Worm (Caenorhabditis elegans): Measurements from ENCODE around the gene saeg-1.

Gene saeg-1

DNA sequence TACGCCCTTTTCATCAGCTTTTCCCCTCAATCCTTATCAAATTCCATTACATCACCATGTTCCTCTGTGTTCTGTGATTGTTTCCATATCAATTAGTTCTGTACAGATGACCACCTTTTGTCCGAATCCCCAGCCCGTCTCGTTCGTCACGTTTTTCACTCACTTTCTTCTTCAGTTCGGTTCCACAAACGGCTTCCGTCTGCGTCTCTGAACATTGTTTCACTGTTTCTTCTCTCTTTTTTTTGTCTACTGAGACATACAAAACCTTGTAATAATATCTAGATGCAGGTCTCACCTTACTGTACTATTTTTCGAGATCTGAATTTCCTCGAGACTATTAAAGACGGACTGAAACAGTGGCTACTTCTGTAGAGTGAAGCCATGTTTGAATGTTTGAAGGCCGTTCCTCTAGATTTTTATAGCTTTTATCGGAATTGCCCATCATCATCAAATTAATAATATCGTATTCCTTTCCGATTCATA, 20.9 kb upstream of the saeg-1 start, which contains the start of gene F32D8.3:
F32D8.3 (plus strand) TSS at position 433 of the 483 bp plus-strand sequence.
- TF ChIP-seq cog-1 (tag; optimal IDR thresholded peaks at IDR 0.05) (no peak), tab-1 (GFP tag; IDR thresholded peaks at IDR 0.05) (no peak), T22C8.4 (GFP tag; IDR thresholded peaks at IDR 0.05) (no peak), klf-2 (GFP tag; conservative IDR thresholded peaks at IDR 0.05) (no peak), ref-1 (GFP tag; conservative IDR thresholded peaks at IDR 0.05) (no peak), ztf-29 (GFP tag; IDR thresholded peaks at IDR 0.05) (no peak), ztf-23 (GFP tag; IDR thresholded peaks at IDR 0.05) (no peak), med-1 (GFP tag; optimal IDR thresholded peaks at IDR 0.05; ENCODE audit: insufficient read depth) (no peak), flt-1 (GFP tag; IDR thresholded peaks at IDR 0.05) (no peak)

DNA sequence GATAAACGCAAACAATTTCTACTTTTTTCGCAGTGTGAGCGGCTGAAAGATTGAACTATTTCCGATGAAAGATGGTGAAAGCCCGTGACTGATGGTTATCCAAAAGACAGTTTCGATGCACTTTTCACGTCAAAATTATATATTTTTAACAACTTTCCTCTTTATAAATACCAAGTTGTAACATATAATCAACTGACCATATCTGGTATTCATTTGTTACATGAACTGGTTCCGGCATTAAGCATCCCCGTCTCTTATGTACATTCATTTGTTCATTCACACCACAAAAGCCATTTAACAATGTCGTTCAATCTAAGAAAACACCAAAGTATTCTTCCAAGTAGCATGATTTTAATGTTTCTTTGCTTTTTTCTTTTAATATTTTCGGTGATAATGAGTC, 18.0 kb upstream of the saeg-1 start, which contains the start of gene F32D8.2:
F32D8.2 (plus strand) TSS at position 301 of the 400 bp plus-strand sequence.
- no peak for TF ChIP-seq med-1 (GFP tag; optimal IDR thresholded peaks at IDR 0.05; ENCODE audit: insufficient read depth)

DNA sequence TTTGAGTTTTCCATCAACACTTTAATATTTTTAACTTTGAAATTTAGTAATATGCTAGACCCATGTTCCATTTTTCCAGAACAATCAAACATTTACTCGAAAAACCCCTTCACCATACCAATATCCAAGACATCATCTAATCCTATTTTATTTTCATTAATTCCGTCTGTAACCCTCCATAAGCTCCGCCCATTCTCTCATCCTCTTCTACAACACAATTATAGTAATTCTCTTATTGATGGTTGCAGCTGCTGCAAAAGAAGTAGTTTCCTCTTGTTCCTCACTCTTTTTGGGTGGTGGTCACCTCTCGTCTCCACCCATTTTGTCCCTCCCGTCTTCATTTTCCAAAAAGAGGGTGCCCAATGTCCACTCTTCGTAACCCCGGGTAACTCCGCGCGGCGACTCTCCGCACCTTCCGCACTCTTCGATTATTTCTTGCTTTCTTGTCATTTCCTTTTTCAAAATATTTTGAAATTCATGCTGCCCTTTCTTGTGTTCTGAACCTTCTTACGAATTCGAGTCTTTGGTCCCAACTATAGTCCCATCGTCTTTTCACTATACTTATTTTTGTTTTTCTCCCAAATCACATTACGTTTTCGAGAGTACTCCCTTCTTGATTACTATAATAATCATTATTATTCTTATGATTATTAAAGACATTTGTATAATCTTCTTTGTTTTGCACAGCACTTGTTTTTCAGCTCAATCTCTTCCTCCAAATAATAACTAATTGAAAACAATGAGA, 14.8 kb upstream of the saeg-1 start, which contains the start of gene F32D8.1:
F32D8.1 (plus strand) TSS at position 695 of the 745 bp plus-strand sequence.
- TF ChIP-seq flt-1 (GFP tag; IDR thresholded peaks at IDR 0.05), result no peak
- TF ChIP-seq med-1 (GFP tag; optimal IDR thresholded peaks at IDR 0.05; ENCODE audit: insufficient read depth), result no peak
- no peak for TF ChIP-seq ztf-23 (GFP tag; IDR thresholded peaks at IDR 0.05)
- no peak for TF ChIP-seq T22C8.4 (GFP tag; IDR thresholded peaks at IDR 0.05)
- TF ChIP-seq ztf-29 (GFP tag; IDR thresholded peaks at IDR 0.05), result no peak

DNA sequence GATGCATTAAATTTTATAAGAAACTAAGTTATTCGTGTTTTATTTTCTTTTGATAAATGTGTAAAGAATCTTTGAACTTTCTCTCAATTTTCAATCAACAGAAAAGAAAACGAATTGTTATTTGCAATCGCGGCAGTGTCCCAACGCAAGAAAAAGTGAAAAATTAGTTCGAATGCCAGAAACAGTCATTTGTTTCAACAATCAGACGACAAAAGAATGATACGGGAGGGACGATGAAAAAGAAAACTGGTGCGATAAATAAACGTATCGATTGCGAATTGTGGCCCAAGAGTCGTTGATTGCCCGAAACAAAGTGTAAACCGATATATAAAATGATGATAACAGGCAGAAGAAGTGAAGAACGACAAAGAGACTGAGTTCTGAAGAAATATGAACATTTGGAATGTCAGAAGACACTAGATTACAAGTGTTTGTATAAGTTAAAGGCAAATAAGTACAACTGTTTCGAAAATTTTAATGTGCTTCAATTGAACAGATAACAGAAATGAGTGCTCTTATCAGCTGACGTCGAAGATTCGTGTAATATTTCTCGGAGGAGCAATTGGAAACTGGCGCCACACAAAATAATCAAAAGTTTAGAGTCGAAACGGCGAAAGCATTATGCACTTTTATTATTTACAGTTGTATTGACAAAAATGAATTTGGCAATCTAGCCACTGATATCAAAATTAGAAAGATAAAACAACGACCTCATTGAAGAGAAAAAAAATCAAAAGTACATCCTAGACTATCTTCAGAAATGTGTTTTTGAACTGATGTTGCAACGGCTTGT, 12.5 kb upstream of the saeg-1 start:
- no peak for TF ChIP-seq flt-1 (GFP tag; IDR thresholded peaks at IDR 0.05)
- no peak for TF ChIP-seq ztf-23 (GFP tag; IDR thresholded peaks at IDR 0.05)
- no peak for TF ChIP-seq med-1 (GFP tag; optimal IDR thresholded peaks at IDR 0.05; ENCODE audit: insufficient read depth)
- TF ChIP-seq cog-1 (tag; optimal IDR thresholded peaks at IDR 0.05), result no peak
- no peak for TF ChIP-seq tab-1 (GFP tag; IDR thresholded peaks at IDR 0.05)
- no peak for TF ChIP-seq ztf-29 (GFP tag; IDR thresholded peaks at IDR 0.05)
- no peak for TF ChIP-seq ref-1 (GFP tag; conservative IDR thresholded peaks at IDR 0.05)
- no peak for TF ChIP-seq T22C8.4 (GFP tag; IDR thresholded peaks at IDR 0.05)
- TF ChIP-seq klf-2 (GFP tag; conservative IDR thresholded peaks at IDR 0.05), result no peak

DNA sequence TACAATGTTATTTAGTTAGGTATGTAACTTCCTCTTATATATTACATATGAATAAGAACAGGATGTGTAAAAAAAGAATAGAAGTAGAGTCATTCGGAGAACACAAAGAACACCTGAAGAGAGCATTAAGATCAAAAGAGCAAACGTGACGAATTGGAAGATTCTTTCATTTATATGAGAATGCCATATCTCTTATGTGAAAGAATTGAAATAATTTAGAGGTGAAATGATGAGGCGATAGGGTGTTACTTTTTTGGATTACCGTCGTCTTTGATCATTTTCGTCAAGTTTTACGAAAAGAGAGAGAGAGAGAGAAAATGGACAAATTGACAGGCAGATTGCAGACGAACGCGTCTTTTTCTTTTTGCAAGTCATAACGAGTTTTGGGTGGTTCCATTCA, 11.0 kb upstream of the saeg-1 start:
- TF ChIP-seq ztf-23 (GFP tag; IDR thresholded peaks at IDR 0.05) (no peak), klf-2 (GFP tag; conservative IDR thresholded peaks at IDR 0.05) (no peak), tab-1 (GFP tag; IDR thresholded peaks at IDR 0.05) (no peak), flt-1 (GFP tag; IDR thresholded peaks at IDR 0.05) (no peak), T22C8.4 (GFP tag; IDR thresholded peaks at IDR 0.05) (no peak), ztf-29 (GFP tag; IDR thresholded peaks at IDR 0.05) (no peak), ref-1 (GFP tag; conservative IDR thresholded peaks at IDR 0.05) (no peak), med-1 (GFP tag; optimal IDR thresholded peaks at IDR 0.05; ENCODE audit: insufficient read depth) (no peak), cog-1 (tag; optimal IDR thresholded peaks at IDR 0.05) (no peak)

DNA sequence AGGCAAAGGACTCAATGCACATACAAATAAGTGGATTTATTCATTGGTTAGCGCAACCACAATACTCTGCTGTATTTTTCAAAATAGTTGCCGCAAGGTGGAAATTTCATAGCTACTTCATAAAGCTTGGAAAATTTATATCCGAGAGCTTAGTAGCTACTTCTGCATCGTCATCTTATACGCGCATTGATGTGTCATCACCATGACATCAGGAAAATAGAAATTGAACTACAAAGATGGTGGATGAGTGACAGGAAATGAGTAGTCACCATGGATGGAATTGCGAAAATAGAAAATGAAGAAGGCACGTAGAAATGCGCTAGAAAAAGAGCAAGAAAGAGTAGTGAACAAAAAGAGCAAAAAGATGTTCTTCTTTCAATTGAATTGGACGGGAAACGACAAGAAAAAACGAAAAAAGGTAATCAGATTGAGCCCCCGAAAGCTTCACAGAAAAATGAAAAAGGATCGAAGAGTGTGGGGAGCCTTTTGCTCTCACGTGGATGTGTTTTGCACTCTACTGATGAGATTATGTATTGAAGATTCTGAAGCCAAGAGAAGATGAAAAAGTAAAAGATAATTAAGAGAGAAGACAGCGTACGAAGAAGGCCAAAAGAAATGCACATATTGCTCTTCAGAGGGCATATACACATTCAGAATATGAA, 9.6 kb upstream of the saeg-1 start:
- TF ChIP-seq T22C8.4 (GFP tag; IDR thresholded peaks at IDR 0.05) (no peak), ref-1 (GFP tag; conservative IDR thresholded peaks at IDR 0.05) (no peak), cog-1 (tag; optimal IDR thresholded peaks at IDR 0.05) (no peak), ztf-23 (GFP tag; IDR thresholded peaks at IDR 0.05) (no peak), tab-1 (GFP tag; IDR thresholded peaks at IDR 0.05) (no peak), flt-1 (GFP tag; IDR thresholded peaks at IDR 0.05) (no peak), med-1 (GFP tag; optimal IDR thresholded peaks at IDR 0.05; ENCODE audit: insufficient read depth) (no peak), ztf-29 (GFP tag; IDR thresholded peaks at IDR 0.05) (no peak), klf-2 (GFP tag; conservative IDR thresholded peaks at IDR 0.05) (no peak)

DNA sequence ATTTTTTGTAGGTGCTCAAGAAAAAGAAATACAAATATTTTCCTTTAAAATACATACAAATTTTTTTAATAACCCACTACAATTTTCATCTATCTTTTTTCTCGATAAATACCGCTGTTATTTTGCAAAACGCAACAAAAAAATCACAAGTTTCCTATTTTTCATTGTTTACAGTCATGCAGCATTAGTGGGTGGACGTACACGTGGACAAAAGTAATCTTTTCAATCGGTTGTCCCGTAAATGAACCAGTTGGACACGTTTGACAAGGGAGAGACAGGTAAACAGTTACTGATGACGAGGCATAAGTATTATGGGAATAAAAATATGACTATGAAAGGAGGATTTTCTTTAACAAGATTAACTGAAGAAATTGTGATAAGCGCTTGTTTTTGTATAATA, 7.7 kb upstream of the saeg-1 start:
- TF ChIP-seq ztf-23 (GFP tag; IDR thresholded peaks at IDR 0.05), result no peak
- no peak for TF ChIP-seq cog-1 (tag; optimal IDR thresholded peaks at IDR 0.05)
- TF ChIP-seq flt-1 (GFP tag; IDR thresholded peaks at IDR 0.05), result no peak
- no peak for TF ChIP-seq klf-2 (GFP tag; conservative IDR thresholded peaks at IDR 0.05)
- TF ChIP-seq med-1 (GFP tag; optimal IDR thresholded peaks at IDR 0.05; ENCODE audit: insufficient read depth), result no peak
- no peak for TF ChIP-seq tab-1 (GFP tag; IDR thresholded peaks at IDR 0.05)
- TF ChIP-seq ztf-29 (GFP tag; IDR thresholded peaks at IDR 0.05), result no peak
- TF ChIP-seq ref-1 (GFP tag; conservative IDR thresholded peaks at IDR 0.05), result no peak
- TF ChIP-seq T22C8.4 (GFP tag; IDR thresholded peaks at IDR 0.05), result no peak

DNA sequence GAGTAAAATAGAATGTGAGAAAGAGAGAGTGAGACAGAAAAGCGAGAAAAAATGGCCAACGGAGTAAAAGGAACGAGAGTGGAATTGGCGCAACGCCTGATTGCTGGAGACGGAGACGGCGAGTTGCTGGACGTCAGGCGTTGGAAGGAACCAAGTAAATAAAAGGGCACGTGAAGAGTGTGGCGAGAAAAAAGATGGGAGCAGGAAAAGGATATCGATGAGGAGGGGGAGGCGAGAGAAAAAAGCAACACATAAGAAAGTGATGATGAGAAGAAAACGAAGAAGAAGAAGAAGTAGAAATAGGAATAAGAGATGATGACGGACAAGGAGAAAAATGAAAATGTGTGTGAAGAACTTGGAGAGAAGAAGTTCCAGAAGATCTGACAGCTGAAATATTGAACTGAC, 6.0 kb upstream of the saeg-1 start:
- TF ChIP-seq klf-2 (GFP tag; conservative IDR thresholded peaks at IDR 0.05), result no peak

DNA sequence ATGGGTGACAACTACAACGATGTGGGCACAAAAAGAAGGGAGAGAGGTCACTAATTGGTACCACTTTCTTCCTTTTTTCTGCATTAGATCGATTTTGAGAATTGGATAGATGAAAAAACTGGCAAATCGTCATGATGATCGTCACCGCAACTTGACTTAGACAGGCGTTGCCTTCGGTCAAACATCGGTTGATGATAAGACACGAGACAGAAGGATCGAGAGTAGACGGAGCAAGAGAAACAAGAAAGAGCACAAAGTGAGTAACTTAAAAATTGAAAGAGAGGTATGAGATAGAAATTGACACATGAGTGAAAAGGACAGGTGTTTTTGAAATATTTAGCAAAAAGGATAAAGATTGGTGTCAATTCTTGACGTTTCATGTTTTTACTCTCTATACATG, 4.6 kb upstream of the saeg-1 start:
- TF ChIP-seq flt-1 (GFP tag; IDR thresholded peaks at IDR 0.05) (no peak), ref-1 (GFP tag; conservative IDR thresholded peaks at IDR 0.05) (no peak), ztf-29 (GFP tag; IDR thresholded peaks at IDR 0.05) (no peak), ztf-23 (GFP tag; IDR thresholded peaks at IDR 0.05) (no peak), cog-1 (tag; optimal IDR thresholded peaks at IDR 0.05) (no peak), klf-2 (GFP tag; conservative IDR thresholded peaks at IDR 0.05) (no peak), T22C8.4 (GFP tag; IDR thresholded peaks at IDR 0.05) (no peak), tab-1 (GFP tag; IDR thresholded peaks at IDR 0.05) (no peak), med-1 (GFP tag; optimal IDR thresholded peaks at IDR 0.05; ENCODE audit: insufficient read depth) (no peak)
